Worm (Caenorhabditis elegans) whole organism, L4/young adult: Measurements from ENCODE around the gene pgp-11.

Source experiments
- dao-5 ChIP-seq: sonication (generic microtip); optimal IDR thresholded peaks from 2 replicates; lab custom pipeline; 2016; ENCODE audit warnings: missing genotype, missing genetic modification characterization, moderate library complexity, missing compliant biosample characterization
- him-1 ChIP-seq: sonication (generic microtip); optimal IDR thresholded peaks from 2 replicates; lab custom pipeline; 2016; ENCODE audit warnings: missing genotype, missing genetic modification reagents, missing genetic modification characterization, missing compliant biosample characterization

DNA sequence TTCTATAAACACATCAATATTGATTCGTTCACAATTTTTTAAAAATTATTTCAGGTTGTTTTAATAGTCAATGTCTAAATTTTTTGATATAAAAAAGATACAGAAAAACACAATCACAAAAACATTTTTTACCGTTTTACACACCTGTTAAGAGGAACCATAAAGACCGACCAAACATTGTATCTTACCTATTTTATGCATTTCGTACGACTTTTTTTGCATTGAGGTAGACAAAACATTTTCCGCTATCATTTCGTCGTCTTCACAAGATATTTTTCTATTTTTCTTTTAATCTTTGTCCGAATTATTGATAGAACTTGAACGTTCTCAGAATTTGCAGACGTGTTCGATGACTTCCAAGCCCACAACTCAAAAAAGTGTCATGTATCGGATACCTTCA lies 4.3 kb upstream of the pgp-11 start, which contains the start of gene glna-2:
- TF ChIP-seq dao-5 (tag; lab: Kevin White, UChicago) = no peak
- TF ChIP-seq him-1 = no peak
